Worm (Caenorhabditis elegans) whole organism, early embryonic: ENCODE measurements around the gene chst-1.

Experiments used
- B0310.2 ChIP-seq: sonication (generic microtip); optimal IDR thresholded peaks from 2 replicates; lab custom pipeline; 2016; ENCODE audit warnings: mild to moderate bottlenecking, missing genetic modification characterization, missing compliant biosample characterization
- F13C5.2 ChIP-seq: sonication (generic microtip); optimal IDR thresholded peaks from 2 replicates; lab custom pipeline; 2017; ENCODE audit warnings: mild to moderate bottlenecking, missing genetic modification characterization, inconsistent platforms, missing compliant biosample characterization
- aly-1 ChIP-seq: sonication (generic microtip); optimal IDR thresholded peaks from 2 replicates; lab custom pipeline; 2016; ENCODE audit warnings: missing genetic modification characterization, missing compliant biosample characterization
- ama-1 ChIP-seq: fragments of 150-350 bp; optimal IDR thresholded peaks from 2 replicates; lab custom pipeline; 2014
- ceh-13 ChIP-seq: fragments of 200-800 bp; sonication (Bioruptor generic); optimal IDR thresholded peaks from 2 replicates; lab custom pipeline; 2018; ENCODE audit warnings: mild to moderate bottlenecking, missing genetic modification characterization, missing compliant biosample characterization
- ceh-36 ChIP-seq: sonication (generic microtip); optimal IDR thresholded peaks from 2 replicates; lab custom pipeline; 2016; ENCODE audit warnings: missing genetic modification characterization, inconsistent platforms, missing compliant biosample characterization
- ets-7 ChIP-seq: sonication (generic microtip); optimal IDR thresholded peaks from 2 replicates; lab custom pipeline; 2016; ENCODE audit warnings: missing genotype, missing genetic modification characterization, missing compliant biosample characterization
- flt-1 ChIP-seq: fragments of 200-800 bp; sonication (Bioruptor generic); IDR thresholded peaks from 2 replicates; pipeline ENCODE4 v1.3.6; 2022; ENCODE audit warnings: missing genetic modification characterization, missing compliant biosample characterization
- hmbx-1 ChIP-seq: sonication (generic microtip); optimal IDR thresholded peaks from 2 replicates; lab custom pipeline; 2016; ENCODE audit warnings: mild to moderate bottlenecking, missing genetic modification characterization, missing compliant biosample characterization
- hmg-4 ChIP-seq: fragments of 200-800 bp; sonication (Bioruptor generic); optimal IDR thresholded peaks from 2 replicates; lab custom pipeline; 2018; ENCODE audit warnings: mild to moderate bottlenecking, missing genetic modification characterization, missing compliant biosample characterization
- hnd-1 ChIP-seq: sonication (generic microtip); optimal IDR thresholded peaks from 2 replicates; lab custom pipeline; 2016; ENCODE audit warnings: missing genetic modification characterization, missing compliant biosample characterization
- pes-1 ChIP-seq: fragments of 200-800 bp; sonication (Bioruptor generic); IDR thresholded peaks from 2 replicates; pipeline ENCODE4 v1.3.6; 2022; ENCODE audit warnings: missing genetic modification reagents, missing genetic modification characterization, missing compliant biosample characterization
- scrt-1 ChIP-seq: fragments of 200-800 bp; sonication (Bioruptor generic); IDR thresholded peaks from 2 replicates; pipeline ENCODE4 v1.3.6; 2022; ENCODE audit warnings: missing genetic modification characterization, missing compliant biosample characterization
- sea-1 ChIP-seq: fragments of 200-800 bp; sonication (Bioruptor generic); conservative IDR thresholded peaks from 2 replicates; pipeline ENCODE4 v1.3.6; 2022; ENCODE audit warnings: missing genetic modification characterization, missing compliant biosample characterization
- tbx-11 ChIP-seq: fragments of 200-800 bp; sonication (Bioruptor generic); IDR thresholded peaks from 2 replicates; pipeline ENCODE4 v1.3.6; 2022; ENCODE audit warnings: missing genetic modification characterization, missing compliant biosample characterization
- tbx-37 ChIP-seq: fragments of 200-800 bp; sonication (Bioruptor generic); conservative IDR thresholded peaks from 2 replicates; pipeline ENCODE4 v1.3.6; 2022; ENCODE audit warnings: missing genetic modification reagents, missing genetic modification characterization, missing compliant biosample characterization
- tra-4 ChIP-seq: sonication (generic microtip); optimal IDR thresholded peaks from 2 replicates; lab custom pipeline; 2017; ENCODE audit warnings: missing genetic modification characterization, missing compliant biosample characterization

Gene chst-1

ce11 chrII:8112063-8112462, 5.3 kb upstream of the chst-1 start, which contains the start of gene lron-4:
Gene lron-4, minus strand, starts transcription at chrII:8112163.
- TF ChIP-seq ets-7 (tag; lab: Kevin White, UChicago) (no peak), hmg-4 (GFP tag; lab: Kevin White, UChicago) (no peak), sea-1 (GFP tag; lab: Robert Waterston, UW) (no peak), flt-1 (no peak), F13C5.2 (tag; lab: Kevin White, UChicago) (no peak), pes-1 (GFP tag; lab: Robert Waterston, UW) (no peak), ceh-13 (no peak), ama-1 (lab: Kevin White, UChicago) (no peak), B0310.2 (tag; lab: Kevin White, UChicago) (no peak), aly-1 (tag; lab: Kevin White, UChicago) (no peak), ceh-36 (tag; lab: Kevin White, UChicago) (no peak), hnd-1 (tag; lab: Kevin White, UChicago) (no peak), scrt-1 (GFP tag; lab: Robert Waterston, UW) (no peak), tra-4 (no peak), hmbx-1 (tag; lab: Kevin White, UChicago) (no peak), tbx-11 (GFP tag; lab: Robert Waterston, UW) (no peak), tbx-37 (no peak)

ce11 chrII:8104998-8105397, 1.8 kb downstream of the chst-1 start, which contains the start of gene sfxn-5:
Gene sfxn-5, minus strand, starts transcription at chrII:8105052.
- TF ChIP-seq tra-4 (no peak), ceh-13 (no peak), scrt-1 (GFP tag; lab: Robert Waterston, UW) (no peak), tbx-11 (GFP tag; lab: Robert Waterston, UW) (no peak), aly-1 (tag; lab: Kevin White, UChicago) (no peak), hnd-1 (tag; lab: Kevin White, UChicago) (no peak), ets-7 (tag; lab: Kevin White, UChicago) (no peak), tbx-37 (no peak), B0310.2 (tag; lab: Kevin White, UChicago) (no peak), hmg-4 (GFP tag; lab: Kevin White, UChicago) (no peak), F13C5.2 (tag; lab: Kevin White, UChicago) (no peak), hmbx-1 (tag; lab: Kevin White, UChicago) (no peak), ama-1 (lab: Kevin White, UChicago) (no peak), pes-1 (GFP tag; lab: Robert Waterston, UW) (no peak)

DNA sequence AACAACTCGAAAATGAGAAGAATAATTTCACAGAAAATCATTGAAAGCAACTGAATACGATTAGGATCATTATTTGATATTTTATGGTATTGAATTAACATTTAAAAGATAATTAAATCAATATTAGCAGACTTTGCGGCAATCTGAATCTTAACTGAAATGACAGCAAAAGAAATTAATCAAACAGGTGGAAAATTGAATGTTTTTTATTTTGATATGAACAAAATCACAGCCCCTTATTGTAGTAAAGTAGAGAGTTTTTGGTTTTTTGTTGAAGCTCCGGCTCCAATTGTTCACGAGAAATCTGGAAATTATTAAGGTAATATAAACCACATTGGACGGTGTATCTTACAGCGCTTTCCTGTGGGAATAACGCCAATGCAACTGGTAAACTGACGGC, 4.7 kb downstream of the chst-1 start, which contains the start of gene sre-2:
sre-2 (minus strand) TSS at position 101 of the 400 bp plus-strand sequence.
- TF ChIP-seq aly-1 (tag; lab: Kevin White, UChicago) (no peak), hmg-4 (GFP tag; lab: Kevin White, UChicago) (no peak), hmbx-1 (tag; lab: Kevin White, UChicago) (no peak), ceh-13 (no peak), B0310.2 (tag; lab: Kevin White, UChicago) (no peak)

DNA sequence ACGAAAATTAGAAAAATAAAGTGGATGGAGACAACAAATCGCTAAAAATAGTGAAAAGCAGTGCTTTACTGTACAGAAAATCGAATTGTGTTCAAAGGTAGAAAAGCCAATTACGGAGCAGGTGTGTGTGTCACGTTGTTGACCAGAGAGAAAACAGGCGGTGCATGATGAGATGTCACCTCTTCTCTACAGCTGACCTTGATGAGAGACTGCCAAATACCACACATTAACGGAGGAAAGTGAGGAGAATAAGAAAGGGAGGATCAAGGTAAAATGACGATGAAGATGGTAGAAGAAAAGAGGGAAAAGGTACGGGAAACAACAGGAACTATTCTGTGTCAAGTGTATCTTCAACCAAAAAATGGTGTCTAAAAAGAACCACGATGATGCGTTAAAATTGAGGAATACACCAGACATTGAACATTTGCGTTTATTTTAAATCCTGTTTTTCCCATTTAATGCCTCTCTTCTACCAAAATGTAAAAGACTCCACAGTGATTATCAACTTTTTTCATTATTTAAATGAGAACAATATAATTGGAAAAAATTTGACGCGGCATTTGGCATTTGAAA, 7.5 kb downstream of the chst-1 start:
- no peak for TF ChIP-seq hmbx-1 (tag; lab: Kevin White, UChicago)
- no peak for TF ChIP-seq flt-1
- TF ChIP-seq hnd-1 (tag; lab: Kevin White, UChicago), result no peak
- TF ChIP-seq ceh-13, result no peak
- TF ChIP-seq ceh-36 (tag; lab: Kevin White, UChicago), result no peak
- TF ChIP-seq ets-7 (tag; lab: Kevin White, UChicago), result no peak
- no peak for TF ChIP-seq sea-1 (GFP tag; lab: Robert Waterston, UW)
- TF ChIP-seq tra-4, result no peak
- TF ChIP-seq hmg-4 (GFP tag; lab: Kevin White, UChicago), result no peak
- no peak for TF ChIP-seq tbx-11 (GFP tag; lab: Robert Waterston, UW)
- TF ChIP-seq aly-1 (tag; lab: Kevin White, UChicago), result no peak
- no peak for TF ChIP-seq F13C5.2 (tag; lab: Kevin White, UChicago)
- TF ChIP-seq scrt-1 (GFP tag; lab: Robert Waterston, UW), result no peak

ce11 chrII:8093914-8094313, 12.9 kb downstream of the chst-1 start:
- no peak for TF ChIP-seq ceh-36 (tag; lab: Kevin White, UChicago)
- no peak for TF ChIP-seq ets-7 (tag; lab: Kevin White, UChicago)
- TF ChIP-seq scrt-1 (GFP tag; lab: Robert Waterston, UW), result no peak
- no peak for TF ChIP-seq F13C5.2 (tag; lab: Kevin White, UChicago)
- no peak for TF ChIP-seq tbx-11 (GFP tag; lab: Robert Waterston, UW)
- TF ChIP-seq aly-1 (tag; lab: Kevin White, UChicago), result no peak
- TF ChIP-seq hnd-1 (tag; lab: Kevin White, UChicago), result no peak
- no peak for TF ChIP-seq tra-4
- TF ChIP-seq tbx-37, result no peak
- TF ChIP-seq B0310.2 (tag; lab: Kevin White, UChicago), result no peak
- TF ChIP-seq hmbx-1 (tag; lab: Kevin White, UChicago), result no peak

ce11 chrII:8093283-8093682, 13.5 kb downstream of the chst-1 start:
- no peak for TF ChIP-seq ets-7 (tag; lab: Kevin White, UChicago)
- no peak for TF ChIP-seq tbx-37
- TF ChIP-seq ceh-36 (tag; lab: Kevin White, UChicago), result no peak
- TF ChIP-seq scrt-1 (GFP tag; lab: Robert Waterston, UW), result no peak
- TF ChIP-seq tbx-11 (GFP tag; lab: Robert Waterston, UW), result no peak
- no peak for TF ChIP-seq hnd-1 (tag; lab: Kevin White, UChicago)

ce11 chrII:8092537-8092936, 14.2 kb downstream of the chst-1 start, which contains the start of gene ltd-1:
Gene ltd-1, minus strand, starts transcription at chrII:8092754.
- TF ChIP-seq B0310.2 (tag; lab: Kevin White, UChicago) (no peak), ceh-13 (no peak), ama-1 (lab: Kevin White, UChicago) (no peak), sea-1 (GFP tag; lab: Robert Waterston, UW) (no peak), hmbx-1 (tag; lab: Kevin White, UChicago) (no peak), ets-7 (tag; lab: Kevin White, UChicago) (no peak), aly-1 (tag; lab: Kevin White, UChicago) (no peak)
